Fruit fly (Drosophila melanogaster) whole organism: ENCODE data around the gene CG43149.

ENCODE experiments used
- CG8478 ChIP-seq: fragments of >200 bp; optimal IDR thresholded peaks from 2 replicates; lab custom pipeline; 2018; ENCODE audit warnings: inconsistent platforms
- Dll ChIP-seq: fragments of >200 bp; optimal IDR thresholded peaks from 2 replicates; lab custom pipeline; 2017
- EcR ChIP-seq, 2 experiments: fragments of >200 bp; optimal IDR thresholded peaks; 2 replicates each; lab custom pipeline; 2017; ENCODE audit warnings: missing biosample characterization in 2 of 2, missing genetic modification characterization in 2 of 2, missing genetic modification reagents in 2 of 2
- pan ChIP-seq: fragments of >200 bp; optimal IDR thresholded peaks from 2 replicates; lab custom pipeline; 2017
- psq ChIP-seq: fragments of >200 bp; optimal IDR thresholded peaks from 2 replicates; lab custom pipeline; 2017
- usp ChIP-seq: fragments of >200 bp; optimal IDR thresholded peaks from 2 replicates; lab custom pipeline; 2017; ENCODE audit warnings: missing biosample characterization, missing genetic modification characterization, mixed read lengths

The CG43149 gene

dm6 chr3L:41386-42046 lies 13.0 kb downstream of the CG43149 start:
- TF ChIP-seq EcR (GFP tag; optimal IDR thresholded peaks at IDR 0.05; lab: Kevin White, UChicago) (no peak), psq (lab: Kevin White, UChicago) (no peak), pan (lab: Kevin White, UChicago) (no peak)

- TF ChIP-seq CG8478 (no peak), Dll (lab: Kevin White, UChicago) (no peak), EcR (GFP tag; optimal IDR thresholded peaks at IDR 0.05; lab: Kevin White, UChicago) (no peak), psq (lab: Kevin White, UChicago) (no peak), usp (GFP tag; lab: Kevin White, UChicago) (no peak), pan (lab: Kevin White, UChicago) (no peak)
Measured at dm6 chr3L:40147-40875, 14.2 kb downstream of the CG43149 start.

- no peak for TF ChIP-seq pan (lab: Kevin White, UChicago)
- TF ChIP-seq Dll (lab: Kevin White, UChicago), result no peak
- no peak for TF ChIP-seq psq (lab: Kevin White, UChicago)
- no peak for TF ChIP-seq EcR (GFP tag; optimal IDR thresholded peaks at IDR 0.05; lab: Kevin White, UChicago)
- no peak for TF ChIP-seq CG8478
- TF ChIP-seq usp (GFP tag; lab: Kevin White, UChicago), result no peak
Measured at dm6 chr3L:37965-38364, 16.6 kb downstream of the CG43149 start.

DNA sequence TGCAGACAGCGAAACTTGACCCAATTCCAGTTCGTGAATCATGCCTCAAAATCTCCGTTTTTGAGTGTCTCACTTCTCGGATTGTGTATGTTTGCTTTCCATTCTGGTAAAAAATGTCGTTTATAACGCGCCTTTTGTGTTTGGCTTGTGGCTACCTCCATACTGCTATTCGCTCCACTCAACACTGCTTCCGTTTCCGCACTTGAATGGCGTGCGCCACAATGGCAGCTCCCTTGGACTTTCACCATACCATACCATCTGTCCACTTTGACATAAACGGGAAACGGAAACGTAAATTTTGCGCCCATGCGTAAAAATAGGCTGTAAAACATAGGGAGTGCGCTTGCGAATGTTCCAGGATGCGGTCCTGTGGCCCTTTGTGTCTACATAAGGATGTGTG lies 19.9 kb downstream of the CG43149 start:
- TF ChIP-seq usp (GFP tag; lab: Kevin White, UChicago), result no peak
- no peak for TF ChIP-seq Dll (lab: Kevin White, UChicago)
- no peak for TF ChIP-seq pan (lab: Kevin White, UChicago)
- no peak for TF ChIP-seq psq (lab: Kevin White, UChicago)
- TF ChIP-seq CG8478, result no peak
- no peak for TF ChIP-seq EcR (GFP tag; optimal IDR thresholded peaks at IDR 0.05; lab: Kevin White, UChicago)

dm6 chr3L:29658-30262 lies 24.8 kb downstream of the CG43149 start:
- TF ChIP-seq Dll (lab: Kevin White, UChicago), result no peak
- no peak for TF ChIP-seq CG8478
- no peak for TF ChIP-seq usp (GFP tag; lab: Kevin White, UChicago)
- no peak for TF ChIP-seq pan (lab: Kevin White, UChicago)
- TF ChIP-seq psq (lab: Kevin White, UChicago), result no peak
- no peak for TF ChIP-seq EcR (GFP tag; optimal IDR thresholded peaks at IDR 0.05; lab: Kevin White, UChicago)

DNA sequence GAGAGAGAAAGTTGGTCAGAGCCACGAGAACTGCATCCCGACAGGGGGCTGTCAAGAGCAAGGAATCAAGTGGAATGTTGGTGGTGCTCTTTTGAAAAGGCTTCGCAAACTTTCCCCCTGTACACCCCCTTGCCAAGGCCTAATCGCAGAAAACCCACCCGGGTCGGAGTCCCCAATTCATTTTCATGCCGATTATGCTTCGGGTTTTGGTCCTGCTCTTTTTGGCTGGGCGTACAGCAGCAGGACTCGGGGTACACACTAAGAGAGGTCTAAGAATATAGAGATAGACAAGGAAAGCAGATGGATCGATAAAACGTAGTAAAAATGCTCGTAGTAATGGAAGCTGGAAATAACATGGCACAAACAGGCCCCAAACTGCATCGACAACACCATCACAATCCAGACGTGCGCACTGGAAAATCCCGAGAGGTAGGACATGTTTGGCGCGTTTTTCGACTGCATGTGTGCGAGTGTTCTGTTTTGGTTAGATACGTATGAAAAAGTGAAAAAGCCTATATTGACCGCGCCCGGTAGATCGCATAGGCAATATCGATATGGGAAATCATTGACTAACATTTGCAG lies 27.8 kb downstream of the CG43149 start:
- TF ChIP-seq usp (GFP tag; lab: Kevin White, UChicago) (no peak), CG8478 (no peak)

DNA sequence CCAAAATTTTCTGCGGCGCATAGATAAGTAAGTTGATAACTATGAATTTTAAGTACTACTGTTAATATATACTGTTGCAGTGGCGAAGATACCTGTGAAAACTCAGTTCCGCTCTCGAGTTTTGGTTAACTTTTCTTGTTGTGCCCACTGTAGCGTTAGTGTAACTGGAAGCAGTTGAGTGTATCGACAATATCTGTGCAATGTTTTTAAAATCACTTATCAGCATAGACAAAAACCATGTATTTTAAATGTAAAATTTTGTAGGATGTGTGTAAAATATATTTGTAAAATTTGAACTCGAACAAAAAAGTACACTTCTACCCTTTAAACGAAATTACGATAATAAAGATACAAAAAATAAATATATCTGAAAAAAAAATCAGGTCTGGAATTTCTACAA lies 28.6 kb downstream of the CG43149 start:
- no peak for TF ChIP-seq EcR (GFP tag; optimal IDR thresholded peaks at IDR 0.05; lab: Kevin White, UChicago)
- TF ChIP-seq CG8478, result no peak
- no peak for TF ChIP-seq pan (lab: Kevin White, UChicago)
- TF ChIP-seq psq (lab: Kevin White, UChicago), result no peak
- no peak for TF ChIP-seq usp (GFP tag; lab: Kevin White, UChicago)
- no peak for TF ChIP-seq Dll (lab: Kevin White, UChicago)

DNA sequence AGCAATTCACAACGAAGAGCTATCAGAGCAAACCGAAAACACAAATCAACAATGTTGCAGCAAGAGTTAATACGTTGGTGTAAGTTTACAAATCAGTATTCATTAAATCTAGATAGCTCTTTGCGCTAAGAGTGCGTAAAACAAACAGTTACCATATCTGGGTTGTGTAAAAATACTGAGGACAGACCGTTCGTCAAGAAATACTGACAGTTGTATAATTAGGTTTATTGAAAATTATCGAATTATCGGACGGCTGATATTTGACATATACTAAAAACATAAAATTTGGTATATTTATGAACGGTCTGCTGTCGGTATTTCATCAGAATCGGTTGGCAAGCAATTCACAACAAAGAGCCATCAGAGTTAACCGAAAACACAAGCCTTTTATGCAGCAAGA lies 32.5 kb downstream of the CG43149 start, which contains the start of gene mthl8:
Gene mthl8, plus strand, starts transcription at position 360 of the 400 bp plus-strand sequence.
- TF ChIP-seq psq (lab: Kevin White, UChicago), result no peak
- TF ChIP-seq EcR (GFP tag; optimal IDR thresholded peaks at IDR 0.05; lab: Kevin White, UChicago), result no peak
- no peak for TF ChIP-seq pan (lab: Kevin White, UChicago)
- no peak for TF ChIP-seq usp (GFP tag; lab: Kevin White, UChicago)
- no peak for TF ChIP-seq Dll (lab: Kevin White, UChicago)
- no peak for TF ChIP-seq CG8478
